Fruit fly (Drosophila melanogaster): ENCODE data around the gene RpS28-like.

DNA sequence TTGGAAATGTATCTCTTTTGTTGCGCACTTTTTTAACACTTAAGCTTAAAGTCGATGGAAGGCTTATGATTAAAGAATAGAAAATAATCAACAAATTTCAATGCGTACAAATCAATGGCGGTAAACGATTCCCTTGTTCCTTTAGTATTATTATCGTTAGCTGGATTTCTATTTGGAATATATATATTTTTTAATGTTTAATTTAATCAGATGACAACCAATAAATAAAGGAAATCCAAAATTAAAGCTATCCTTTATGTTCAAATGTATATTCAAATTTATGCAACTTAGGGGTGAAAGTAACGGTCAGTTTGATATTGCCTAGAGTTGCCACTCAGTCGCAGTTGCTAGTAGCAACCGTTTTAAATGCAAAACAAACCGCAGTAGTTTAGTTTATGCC, 1.5 kb upstream of the RpS28-like start, which contains the start of gene CG3769:
- TF ChIP-seq psq (optimal IDR thresholded peaks at IDR 0.05) (no peak), EcR (GFP tag; optimal IDR thresholded peaks at IDR 0.05) (no peak), CG8478 (optimal IDR thresholded peaks at IDR 0.05) (no peak), usp (GFP tag; optimal IDR thresholded peaks at IDR 0.05) (no peak), pan (optimal IDR thresholded peaks at IDR 0.05) (no peak)

Data from whole organism.